Fruit fly (Drosophila melanogaster) whole organism, larva: ENCODE measurements around the gene CG7990.

Source experiments
- noc ChIP-seq: fragments of 200-800 bp; sonication (Bioruptor generic); optimal IDR thresholded peaks from 3 replicates; lab custom pipeline; 2019; ENCODE audit warnings: missing biosample characterization, mild to moderate bottlenecking, missing genetic modification characterization, moderate library complexity

The CG7990 gene

DNA sequence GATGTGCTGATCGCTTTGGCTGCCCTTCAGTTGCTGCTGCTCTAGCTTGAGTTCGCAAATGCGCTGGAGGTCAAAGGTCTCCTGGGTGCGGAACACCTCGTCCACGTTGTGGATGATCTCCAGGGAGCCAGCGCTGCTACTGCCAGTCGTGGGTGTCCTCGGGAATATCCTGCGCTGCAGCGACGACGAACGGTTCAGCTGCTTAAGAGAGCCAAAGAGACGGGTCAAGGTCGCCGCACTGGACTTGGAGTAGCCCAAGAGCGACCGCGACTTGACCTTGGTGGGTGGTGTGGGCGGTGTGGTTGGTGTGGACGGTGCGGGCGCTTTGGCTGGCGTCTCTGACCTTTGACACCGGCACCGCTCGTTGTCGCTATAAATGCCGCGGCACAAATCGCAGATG, 47.5 kb downstream of the CG7990 start:
- TF ChIP-seq noc (tag; lab: Kevin White, UChicago): no peak

DNA sequence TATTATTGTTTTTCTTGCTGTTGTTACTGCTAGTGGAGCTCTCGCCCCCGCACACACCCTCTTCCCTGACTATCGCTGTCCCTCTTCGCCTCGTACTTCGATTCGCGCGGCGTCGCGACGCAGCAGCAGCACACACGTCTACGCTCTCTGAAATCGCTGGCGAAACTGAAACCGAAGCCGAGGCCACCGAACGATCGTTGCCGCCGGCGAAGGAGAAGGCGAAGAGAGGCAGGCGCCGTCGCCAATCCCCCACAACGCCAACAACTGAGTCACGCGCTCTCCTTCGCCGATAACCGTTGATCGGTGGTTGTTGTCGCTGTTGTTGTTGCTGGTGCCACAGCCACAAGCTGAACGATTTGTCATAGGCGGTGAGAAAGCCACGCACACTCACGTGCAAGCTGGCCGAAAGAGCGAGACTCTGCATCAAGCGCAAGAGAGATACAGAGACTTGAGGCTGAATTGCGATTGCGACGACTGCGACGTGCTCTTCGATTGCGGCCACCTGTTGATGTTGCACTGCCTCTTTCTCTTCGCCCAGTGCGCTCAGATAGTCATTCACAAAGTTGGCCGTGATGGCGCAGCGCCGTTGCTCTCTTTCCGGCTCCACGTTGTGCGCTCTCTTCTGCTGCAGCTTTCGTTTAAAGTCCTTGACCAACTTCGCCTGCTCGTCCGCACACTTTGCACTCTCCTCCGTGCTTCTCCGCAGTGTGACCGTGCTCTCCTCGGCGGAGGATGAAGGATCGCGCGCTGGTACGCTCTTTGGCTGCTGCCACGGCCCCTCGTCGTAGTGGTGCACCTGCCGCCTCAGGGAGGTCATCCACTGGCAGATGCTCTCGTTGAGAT, 48.3 kb downstream of the CG7990 start:
- TF ChIP-seq noc (tag; lab: Kevin White, UChicago): peak; percentile 65

dm6 chrX:19152570-19153287, 49.0 kb downstream of the CG7990 start:
- peak; percentile 23 for TF ChIP-seq noc (tag; lab: Kevin White, UChicago)

- no peak for TF ChIP-seq noc (tag; lab: Kevin White, UChicago)
Observed at dm6 chrX:19149511-19149876, 52.3 kb downstream of the CG7990 start.

dm6 chrX:19148798-19149510, 52.8 kb downstream of the CG7990 start:
- no peak for TF ChIP-seq noc (tag; lab: Kevin White, UChicago)

DNA sequence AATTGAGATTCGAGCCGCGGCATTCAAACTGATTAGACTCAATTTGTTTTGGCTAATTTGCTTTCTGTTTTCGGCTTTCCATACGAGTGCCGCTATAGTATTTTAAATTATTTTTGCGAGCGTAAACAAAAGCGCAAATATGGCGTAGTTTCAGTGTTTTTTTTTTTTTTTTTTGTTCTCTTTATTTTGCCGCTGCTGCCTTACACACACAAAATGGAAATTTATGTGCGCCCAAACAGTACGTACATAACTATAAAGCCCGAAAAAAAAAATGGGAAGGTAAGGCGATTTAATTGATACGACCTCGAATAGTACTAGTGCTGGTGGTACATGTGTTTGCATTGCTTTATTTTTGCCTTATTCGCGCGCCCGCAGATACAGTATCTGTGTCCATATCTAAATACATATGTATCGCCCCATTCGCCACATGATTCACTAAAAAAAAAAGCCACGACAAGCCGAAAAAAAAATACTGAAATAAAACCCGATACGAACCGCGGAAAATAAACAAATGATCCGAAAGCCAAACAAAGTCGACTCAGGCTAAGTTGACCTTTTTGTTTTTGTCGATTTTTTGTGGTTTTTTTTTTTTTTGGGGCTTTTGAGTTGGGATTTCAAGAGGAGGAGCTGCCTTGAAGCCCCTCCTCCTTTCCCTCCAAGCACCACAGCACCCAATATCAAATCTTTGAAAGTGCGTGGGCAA, 53.7 kb downstream of the CG7990 start:
- no peak for TF ChIP-seq noc (tag; lab: Kevin White, UChicago)

DNA sequence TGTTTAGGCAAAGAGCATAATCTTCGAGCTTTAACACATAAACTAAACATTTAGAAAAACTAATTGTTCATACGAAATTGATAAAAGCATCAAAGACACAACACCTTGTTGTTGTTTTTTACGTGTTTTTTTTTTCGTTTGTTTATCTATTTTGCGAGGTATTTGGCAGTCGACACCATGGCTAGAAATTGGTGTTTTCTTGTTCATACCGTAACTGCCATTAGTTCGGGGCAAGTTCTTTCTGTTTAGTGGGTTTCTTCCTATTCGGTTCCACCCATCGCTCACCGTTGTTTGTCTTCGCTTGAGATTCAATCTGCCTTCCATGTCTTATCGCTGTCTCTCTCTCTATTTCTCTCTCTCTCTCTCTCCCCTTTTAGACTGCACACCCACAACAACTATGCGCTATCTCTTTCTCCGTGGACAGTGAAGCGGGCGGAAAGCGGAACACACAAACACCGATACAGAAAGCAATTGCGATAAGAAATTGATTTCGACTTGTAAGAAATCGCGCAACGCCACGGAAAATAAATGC, 55.3 kb downstream of the CG7990 start:
- peak; percentile 46 for TF ChIP-seq noc (tag; lab: Kevin White, UChicago)
